Fruit fly (Drosophila melanogaster): Measurements from ENCODE around the gene sowah.

sowah gene

dm6 chr3L:12533392-12534070, 38.8 kb downstream of the sowah start, which contains the start of the genes Tsf2 and CG34242 (continued):
- TF ChIP-seq CG8290 (GFP tag; optimal IDR thresholded peaks at IDR 0.05) (no peak), CG8290 (tag; optimal IDR thresholded peaks at IDR 0.05) (no peak), CG11723 (GFP tag; optimal IDR thresholded peaks at IDR 0.05) (no peak), Eip74EF (GFP tag; optimal IDR thresholded peaks at IDR 0.05) (peak in 1 of 2 experiments; percentile 33), CG1024 (GFP tag; IDR thresholded peaks at IDR 0.05) (0 out of 2 replicates have a peak, but pooled peaks have one; percentile 12), CG17359 (tag; optimal IDR thresholded peaks at IDR 0.05) (peak; percentile 92), CG6654 (GFP tag; optimal IDR thresholded peaks at IDR 0.05) (peak; percentile 49), sima (GFP tag; optimal IDR thresholded peaks at IDR 0.05) (no peak), CG5180 (GFP tag; optimal IDR thresholded peaks at IDR 0.05) (no peak), ERR (GFP tag; optimal IDR thresholded peaks at IDR 0.05) (no peak), Chrac-16 (GFP tag; optimal IDR thresholded peaks at IDR 0.05) (no peak), knrl (GFP tag; IDR thresholded peaks at IDR 0.05; ENCODE audit: partially characterized antibody) (no peak), CG6272 (GFP tag; IDR thresholded peaks at IDR 0.05) (peak; percentile 91), pb (GFP tag; optimal IDR thresholded peaks at IDR 0.05) (no peak), bab2 (GFP tag; optimal IDR thresholded peaks at IDR 0.05) (no peak), dan (GFP tag; IDR thresholded peaks at IDR 0.05) (peak; percentile 84), CG8478 (optimal IDR thresholded peaks at IDR 0.05) (no peak), gcm2 (GFP tag; optimal IDR thresholded peaks at IDR 0.05) (no peak), ATbp (GFP tag; optimal IDR thresholded peaks at IDR 0.05) (peak; percentile 60), C15 (GFP tag; IDR thresholded peaks at IDR 0.05) (peak; percentile 79), sob (GFP tag; IDR thresholded peaks at IDR 0.05) (peak; percentile 94), Deaf1 (tag; optimal IDR thresholded peaks at IDR 0.05) (no peak), Aef1 (GFP tag; IDR thresholded peaks at IDR 0.05) (peak; percentile 96), stwl (tag; optimal IDR thresholded peaks at IDR 0.05) (peak; percentile 58), CG16813 (GFP tag; IDR thresholded peaks at IDR 0.05; ENCODE audit: partially characterized antibody) (no peak), CG2875 (GFP tag; optimal IDR thresholded peaks at IDR 0.05) (no peak), CG17385 (GFP tag; optimal IDR thresholded peaks at IDR 0.05) (peak; percentile 25), twi (tag; optimal IDR thresholded peaks at IDR 0.05) (peak; percentile 25), CG15011 (GFP tag; optimal IDR thresholded peaks at IDR 0.05) (no peak), kni (GFP tag; optimal IDR thresholded peaks at IDR 0.05) (no peak), CG6683 (GFP tag; optimal IDR thresholded peaks at IDR 0.05) (peak; percentile 58), z (GFP tag; IDR thresholded peaks at IDR 0.05) (no peak), danr (GFP tag; IDR thresholded peaks at IDR 0.05) (peak; percentile 78), pum (GFP tag; optimal IDR thresholded peaks at IDR 0.05) (no peak), cwo (GFP tag; optimal IDR thresholded peaks at IDR 0.05) (peak; percentile 64), tgo (GFP tag; IDR thresholded peaks at IDR 0.05) (peak; percentile 94), BtbVII (GFP tag; optimal IDR thresholded peaks at IDR 0.05) (peak; percentile 68), CG1529 (GFP tag; optimal IDR thresholded peaks at IDR 0.05) (no peak), sqz (GFP tag; optimal IDR thresholded peaks at IDR 0.05) (no peak), Max (GFP tag; optimal IDR thresholded peaks at IDR 0.05) (peak; percentile 70), CG31365 (tag; optimal IDR thresholded peaks at IDR 0.05) (peak; percentile 16), gem (tag; optimal IDR thresholded peaks at IDR 0.05) (peak; percentile 81), CG8924 (tag; optimal IDR thresholded peaks at IDR 0.05) (peak; percentile 86), E2f1 (GFP tag; IDR thresholded peaks at IDR 0.05) (peak; percentile 93), CHES-1-like (GFP tag; optimal IDR thresholded peaks at IDR 0.05) (no peak), Med (GFP tag) (peak; percentile 72), ac (GFP tag; optimal IDR thresholded peaks at IDR 0.05) (no peak), Fer3 (tag; optimal IDR thresholded peaks at IDR 0.05) (peak; percentile 90), peb (GFP tag; IDR thresholded peaks at IDR 0.05) (peak; percentile 89), CG33557 (GFP tag; optimal IDR thresholded peaks at IDR 0.05) (no peak)
